Fruit fly (Drosophila melanogaster) whole organism, wandering third instar larva: ENCODE data around the gene mib2.

Experiments
- Abd-B ChIP-seq: fragments of >200 bp; optimal IDR thresholded peaks from 2 replicates; lab custom pipeline; 2017; ENCODE audit warnings: missing biosample characterization, missing genetic modification characterization
- CG9705 ChIP-seq: fragments of 200-800 bp; sonication (Bioruptor generic); optimal IDR thresholded peaks from 2 replicates; lab custom pipeline; 2018; ENCODE audit warnings: missing biosample characterization, mild to moderate bottlenecking, missing genetic modification characterization
- Dfd ChIP-seq: fragments of >200 bp; optimal IDR thresholded peaks from 2 replicates; lab custom pipeline; 2017; ENCODE audit warnings: missing biosample characterization, missing genetic modification characterization
- Dif ChIP-seq: fragments of 200-275, 200-300 bp; sonication (Bioruptor generic); optimal IDR thresholded peaks from 2 replicates; lab custom pipeline; 2018; ENCODE audit warnings: missing biosample characterization, missing genetic modification characterization; ENCODE audit not compliant: partially characterized antibody
- GATAd ChIP-seq: sonication (Bioruptor generic); optimal IDR thresholded peaks from 2 replicates; lab custom pipeline; 2016; ENCODE audit warnings: missing biosample characterization, missing genetic modification characterization
- HLH106 ChIP-seq: fragments of 200-800 bp; optimal IDR thresholded peaks from 3 replicates; lab custom pipeline; 2019; ENCODE audit warnings: missing biosample characterization, mild to moderate bottlenecking, missing genetic modification characterization, moderate library complexity
- Hnf4 ChIP-seq: fragments of 200-800 bp; sonication (Bioruptor generic); optimal IDR thresholded peaks from 2 replicates; lab custom pipeline; 2016; ENCODE audit warnings: missing biosample characterization, mild to moderate bottlenecking, missing genetic modification characterization
- Hr78 ChIP-seq: fragments of >200 bp; optimal IDR thresholded peaks from 2 replicates; lab custom pipeline; 2017; ENCODE audit warnings: missing biosample characterization, missing genetic modification characterization
- Hr83 ChIP-seq: fragments of 200-300 bp; sonication (Bioruptor generic); optimal IDR thresholded peaks from 2 replicates; lab custom pipeline; 2016; ENCODE audit warnings: missing biosample characterization, mild to moderate bottlenecking, missing genetic modification characterization, moderate library complexity; ENCODE audit not compliant: poor library complexity, severe bottlenecking
- Mio ChIP-seq: sonication (Bioruptor generic); optimal IDR thresholded peaks from 2 replicates; lab custom pipeline; 2016; ENCODE audit warnings: missing biosample characterization, missing genetic modification characterization
- Myc ChIP-seq: fragments of >200 bp; optimal IDR thresholded peaks from 2 replicates; lab custom pipeline; 2017
- N ChIP-seq: fragments of >200 bp; optimal IDR thresholded peaks from 2 replicates; lab custom pipeline; 2018; ENCODE audit warnings: missing biosample characterization, missing external identifiers, missing genetic modification characterization
- OdsH ChIP-seq: fragments of 200-800 bp; sonication (Bioruptor generic); optimal IDR thresholded peaks from 2 replicates; lab custom pipeline; 2016; ENCODE audit warnings: missing biosample characterization, mild to moderate bottlenecking, missing genetic modification characterization
- Rel ChIP-seq, 2 experiments: fragments of 200-800 bp; sonication (Bioruptor generic) in 1 of 2; optimal IDR thresholded peaks; 2 replicates in 1 of 2; 3 replicates in 1 of 2; lab custom pipeline; 2016 to 2019; ENCODE audit warnings: mild to moderate bottlenecking in 2 of 2, missing biosample characterization in 2 of 2, missing genetic modification characterization in 2 of 2, moderate library complexity in 1 of 2
- Sp1 ChIP-seq: fragments of 200-800 bp; sonication (Bioruptor generic); optimal IDR thresholded peaks from 3 replicates; lab custom pipeline; 2019; ENCODE audit warnings: missing biosample characterization, mild to moderate bottlenecking, missing genetic modification characterization, moderate library complexity
- br ChIP-seq: fragments of 200-800 bp; sonication (Bioruptor generic); optimal IDR thresholded peaks from 2 replicates; lab custom pipeline; 2016; ENCODE audit warnings: missing biosample characterization, missing genetic modification characterization
- brk ChIP-seq: fragments of 200-800 bp; sonication (Bioruptor generic); optimal IDR thresholded peaks from 2 replicates; lab custom pipeline; 2016; ENCODE audit warnings: missing biosample characterization, mild to moderate bottlenecking, missing genetic modification characterization
- dl ChIP-seq, 2 experiments: fragments of 175-275, 200-275 bp in 1 of 2; fragments of 200-275 bp in 1 of 2; sonication (Bioruptor generic); optimal IDR thresholded peaks; lab custom pipeline; 2018; ENCODE audit warnings: mild to moderate bottlenecking in 2 of 2, missing biosample characterization in 2 of 2, missing genetic modification characterization in 2 of 2, moderate library complexity in 2 of 2; ENCODE audit not compliant: partially characterized antibody in 2 of 2, insufficient read depth in 1 of 2
- dmrt93B ChIP-seq: fragments of 200-800 bp; sonication (Bioruptor generic); optimal IDR thresholded peaks from 2 replicates; lab custom pipeline; 2018; ENCODE audit warnings: missing biosample characterization, mild to moderate bottlenecking, missing genetic modification characterization
- dsf ChIP-seq: sonication (Bioruptor generic); optimal IDR thresholded peaks from 2 replicates; lab custom pipeline; 2016; ENCODE audit warnings: missing biosample characterization, missing genetic modification characterization, borderline replicate concordance
- ey ChIP-seq: fragments of 200-800 bp; sonication (Bioruptor generic); optimal IDR thresholded peaks from 2 replicates; lab custom pipeline; 2016; ENCODE audit warnings: missing biosample characterization, missing genetic modification characterization
- foxo ChIP-seq, 2 experiments: fragments of 200-800 bp; sonication (Bioruptor generic); optimal IDR thresholded peaks; 2 replicates in 1 of 2; 3 replicates in 1 of 2; lab custom pipeline; 2016 to 2017; ENCODE audit warnings: missing biosample characterization in 2 of 2, missing genetic modification characterization in 2 of 2
- fru ChIP-seq: fragments of 200-800 bp; sonication (Bioruptor generic); optimal IDR thresholded peaks from 3 replicates; lab custom pipeline; 2016; ENCODE audit warnings: missing biosample characterization, mild to moderate bottlenecking, missing genetic modification characterization
- h ChIP-seq: fragments of 200-800 bp; sonication (Bioruptor generic); optimal IDR thresholded peaks from 3 replicates; lab custom pipeline; 2016; ENCODE audit warnings: missing biosample characterization, mild to moderate bottlenecking, missing genetic modification characterization
- jim ChIP-seq: fragments of 175-275, 200-325 bp; sonication (Bioruptor generic); optimal IDR thresholded peaks from 2 replicates; lab custom pipeline; 2016; ENCODE audit warnings: missing biosample characterization, mild to moderate bottlenecking, missing genetic modification characterization
- lola ChIP-seq: fragments of >200 bp; optimal IDR thresholded peaks from 2 replicates; lab custom pipeline; 2017; ENCODE audit warnings: missing biosample characterization, missing genetic modification characterization
- pan ChIP-seq: fragments of >200 bp; optimal IDR thresholded peaks from 2 replicates; lab custom pipeline; 2017
- psq ChIP-seq: fragments of 200-800 bp; sonication (Bioruptor generic); optimal IDR thresholded peaks from 3 replicates; lab custom pipeline; 2017; ENCODE audit warnings: missing biosample characterization, mild to moderate bottlenecking, missing genetic modification characterization, moderate library complexity
- rgr ChIP-seq: fragments of 200-800 bp; sonication (Bioruptor generic); optimal IDR thresholded peaks from 3 replicates; lab custom pipeline; 2016; ENCODE audit warnings: missing biosample characterization, mild to moderate bottlenecking, missing genetic modification characterization
- sage ChIP-seq: fragments of 200-800 bp; sonication (Bioruptor generic); optimal IDR thresholded peaks from 2 replicates; lab custom pipeline; 2016; ENCODE audit warnings: missing biosample characterization, mild to moderate bottlenecking, missing genetic modification characterization
- sv ChIP-seq: fragments of 200-800 bp; sonication (Bioruptor generic); optimal IDR thresholded peaks from 3 replicates; lab custom pipeline; 2016; ENCODE audit warnings: missing biosample characterization, missing genetic modification characterization
- tai ChIP-seq: sonication (Bioruptor generic); optimal IDR thresholded peaks from 2 replicates; lab custom pipeline; 2016; ENCODE audit warnings: missing biosample characterization, missing genetic modification characterization
- usp ChIP-seq: fragments of >200 bp; optimal IDR thresholded peaks from 2 replicates; lab custom pipeline; 2017; ENCODE audit warnings: missing biosample characterization, missing genetic modification characterization
- woc ChIP-seq: sonication (Bioruptor generic); optimal IDR thresholded peaks from 2 replicates; lab custom pipeline; 2016; ENCODE audit warnings: missing biosample characterization, mild to moderate bottlenecking, missing genetic modification characterization

The mib2 gene

DNA sequence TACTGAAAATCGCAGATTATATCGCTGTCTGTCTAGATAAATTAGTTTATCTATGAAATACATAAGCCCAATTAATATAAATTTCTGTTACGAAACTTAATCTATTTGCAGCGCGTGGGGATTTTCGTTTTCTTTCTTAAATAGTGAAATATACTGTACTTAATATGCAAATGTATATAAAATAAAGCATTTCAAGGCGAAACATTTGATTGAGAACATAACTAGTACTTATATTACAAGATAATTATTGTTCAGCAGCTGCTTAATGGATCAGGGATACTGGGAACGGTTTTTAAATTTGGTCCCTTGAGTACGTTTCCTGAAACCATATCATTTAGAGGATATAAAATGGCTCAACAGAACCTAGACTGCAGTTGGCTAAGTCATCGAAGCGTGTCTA, 42.0 kb upstream of the mib2 start, which contains the start of gene CG46465:
Gene CG46465, plus strand, starts transcription at position 301 of the 400 bp plus-strand sequence.
- TF ChIP-seq tai (GFP tag; lab: Kevin White, UChicago) (no peak), woc (no peak), Dfd (GFP tag; lab: Kevin White, UChicago) (no peak)

DNA sequence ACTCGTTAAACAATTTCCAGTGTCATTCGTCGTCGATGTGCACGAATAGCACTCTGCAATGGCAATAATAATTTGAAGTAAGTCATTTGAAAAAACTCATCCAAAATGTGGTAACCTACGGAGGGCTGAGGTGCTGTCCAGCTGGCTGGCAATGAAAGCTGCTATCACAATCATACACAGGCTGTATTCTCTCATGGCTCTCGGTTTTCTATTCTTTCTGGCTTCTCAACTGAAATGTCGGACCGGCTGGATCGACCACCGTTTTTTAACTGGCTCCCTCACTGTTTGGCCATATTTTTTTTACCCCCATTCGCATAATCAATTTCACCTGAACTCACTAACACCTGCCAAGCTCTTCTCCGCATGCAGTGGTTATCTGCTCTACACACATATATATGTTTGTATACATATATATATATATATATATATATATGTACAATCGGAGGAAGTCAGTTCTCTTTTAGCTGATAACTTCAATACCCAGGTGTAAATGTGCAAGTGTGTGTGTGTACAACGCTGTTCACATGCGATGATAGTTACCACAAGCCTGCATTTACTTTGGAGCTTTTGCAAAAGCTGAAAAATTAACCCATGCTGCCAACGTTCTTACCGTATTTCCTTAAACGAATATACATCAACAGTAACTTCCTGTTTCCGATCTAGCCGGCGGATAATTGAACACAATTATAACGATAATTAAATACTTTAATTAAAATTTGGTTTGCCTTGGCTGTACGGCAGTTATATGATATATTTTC, 38.4 kb upstream of the mib2 start, which contains the start of gene CG10650:
Gene CG10650, minus strand, starts transcription at position 275 of the 758 bp plus-strand sequence.
- TF ChIP-seq h (GFP tag; lab: Kevin White, UChicago) (peak; percentile 20), woc (no peak), pan (lab: Kevin White, UChicago) (no peak), brk (no peak), Dfd (GFP tag; lab: Kevin White, UChicago) (no peak)

DNA sequence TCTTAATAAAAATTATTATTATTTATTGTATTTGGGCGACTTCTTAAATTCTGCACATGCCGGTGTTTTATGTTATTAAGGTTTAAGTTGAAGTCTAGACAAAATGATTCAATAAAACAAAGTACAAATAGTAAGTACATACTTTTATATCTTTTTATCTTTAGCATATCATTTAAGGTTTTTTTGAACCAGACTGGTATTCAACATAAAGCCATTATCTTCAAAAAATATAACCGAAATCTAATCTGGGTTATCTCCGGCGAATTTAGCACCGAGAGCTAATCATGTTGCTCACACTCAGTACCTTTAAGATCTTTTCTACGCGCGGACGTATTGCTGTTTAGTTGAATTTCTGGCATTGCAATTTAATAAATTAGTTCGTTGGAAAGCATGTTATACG, 37.1 kb upstream of the mib2 start, which contains the start of gene CG31792:
Gene CG31792, plus strand, starts transcription at position 301 of the 400 bp plus-strand sequence.
- TF ChIP-seq jim (no peak), dmrt93B (GFP tag; lab: Kevin White, UChicago) (no peak)

DNA sequence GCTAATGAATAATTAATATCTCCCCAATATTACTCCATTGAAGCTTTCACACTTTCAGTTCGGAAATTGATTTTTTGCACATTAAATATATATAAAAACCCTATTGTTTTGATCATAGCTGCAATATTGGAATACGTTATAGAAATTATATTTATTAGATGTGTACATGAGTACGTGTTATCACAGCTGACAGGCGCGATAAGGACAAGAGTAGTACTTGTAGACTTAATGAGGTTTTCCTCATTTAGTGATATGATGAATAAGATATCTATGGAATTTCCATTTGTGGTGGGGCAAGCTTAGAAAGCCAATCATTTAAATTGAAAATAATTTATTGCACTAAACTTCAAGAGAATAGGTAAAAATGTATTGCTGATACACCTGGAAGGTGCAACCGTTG, 31.8 kb upstream of the mib2 start:
- TF ChIP-seq jim (no peak), Dif (no peak), Abd-B (no peak), Sp1 (GFP tag; lab: Kevin White, UChicago) (no peak), Hr83 (GFP tag; lab: Kevin White, UChicago) (no peak), fru (no peak), sage (no peak), usp (GFP tag; lab: Kevin White, UChicago) (no peak), Hr78 (no peak), Hnf4 (GFP tag; lab: Kevin White, UChicago) (no peak), pan (lab: Kevin White, UChicago) (no peak), dsf (GFP tag; lab: Kevin White, UChicago) (no peak), ey (GFP tag; lab: Kevin White, UChicago) (no peak), rgr (GFP tag; lab: Kevin White, UChicago) (no peak)

DNA sequence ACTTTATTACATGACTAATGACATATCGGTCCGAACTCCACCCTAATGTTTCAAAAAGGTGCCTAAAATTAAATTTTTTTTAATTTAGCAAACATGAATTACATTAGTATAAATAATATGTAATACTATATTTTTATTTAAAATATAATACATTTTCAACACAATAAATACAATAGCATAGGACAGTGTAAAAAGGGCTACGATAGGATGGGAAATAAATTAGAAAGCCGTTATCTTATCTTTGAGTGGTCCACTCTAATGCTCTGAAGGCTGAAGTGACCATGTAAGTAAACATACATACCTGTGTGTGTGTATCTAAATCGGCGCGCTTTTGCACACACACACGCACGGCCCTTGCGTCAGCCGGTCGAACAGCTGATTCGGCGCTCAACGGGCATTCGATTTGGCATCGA, 31.3 kb upstream of the mib2 start, which contains the start of gene CG31793:
Gene CG31793, plus strand, starts transcription at position 409 of the 413 bp plus-strand sequence.
- TF ChIP-seq woc (no peak), Abd-B (no peak), psq (GFP tag; lab: Kevin White, UChicago) (peak; percentile 41), Myc (lab: Kevin White, UChicago) (no peak), Dfd (GFP tag; lab: Kevin White, UChicago) (no peak), Hr83 (GFP tag; lab: Kevin White, UChicago) (peak; percentile 39), sv (peak; percentile 22), Hnf4 (GFP tag; lab: Kevin White, UChicago) (no peak), h (GFP tag; lab: Kevin White, UChicago) (peak; percentile 63), jim (no peak), OdsH (GFP tag; lab: Kevin White, UChicago) (peak; percentile 60), usp (GFP tag; lab: Kevin White, UChicago) (no peak), pan (lab: Kevin White, UChicago) (no peak), dl (GFP tag; optimal IDR thresholded peaks at IDR 0.05; lab: Kevin White, UChicago; ENCODE audit: insufficient read depth in 1 of 2, partially characterized antibody in 2 of 2) (no peak), foxo (GFP tag; optimal IDR thresholded peaks at IDR 0.05; lab: Kevin White, UChicago) (peak in 1 of 2 experiments; percentile 32), HLH106 (tag; lab: Kevin White, UChicago) (peak; percentile 57), rgr (GFP tag; lab: Kevin White, UChicago) (peak; percentile 68), Sp1 (GFP tag; lab: Kevin White, UChicago) (peak; percentile 50)

DNA sequence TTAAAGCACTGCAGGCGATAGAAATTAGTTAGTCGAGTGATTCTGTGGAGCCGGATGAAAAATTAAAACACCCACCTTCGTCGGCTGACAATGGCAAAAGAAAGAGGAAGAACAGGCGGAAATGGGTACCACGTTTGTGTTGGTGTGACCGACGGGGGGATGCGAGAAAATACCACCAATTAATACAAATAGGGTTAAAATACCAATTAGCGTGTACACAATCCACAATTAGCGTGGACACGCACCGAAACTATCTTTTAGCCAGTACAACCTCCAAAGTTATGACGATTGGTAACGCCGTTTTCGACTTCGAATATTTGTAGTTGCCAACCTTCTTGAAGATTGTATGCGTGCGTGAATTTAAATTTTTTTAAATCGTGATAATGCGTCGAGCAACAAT, 25.1 kb upstream of the mib2 start, which contains the start of gene RpL30:
Gene RpL30, minus strand, starts transcription at position 177 of the 400 bp plus-strand sequence.
- peak; percentile 81 for TF ChIP-seq fru
- peak; percentile 87 for TF ChIP-seq CG9705
- no peak for TF ChIP-seq jim
- peak; percentile 51 for TF ChIP-seq woc
- TF ChIP-seq dmrt93B (GFP tag; lab: Kevin White, UChicago): peak; percentile 87
- peak; percentile 90 for TF ChIP-seq br (GFP tag; lab: Kevin White, UChicago)
- TF ChIP-seq Rel (GFP tag; optimal IDR thresholded peaks at IDR 0.05; lab: Kevin White, UChicago): no peak
- peak; percentile 78 for TF ChIP-seq Rel (tag; optimal IDR thresholded peaks at IDR 0.05; lab: Kevin White, UChicago)
- no peak for TF ChIP-seq tai (GFP tag; lab: Kevin White, UChicago)
- peak; percentile 97 for TF ChIP-seq Myc (lab: Kevin White, UChicago)
- peak; percentile 46 to 79 for TF ChIP-seq foxo (GFP tag; optimal IDR thresholded peaks at IDR 0.05; lab: Kevin White, UChicago)
- no peak for TF ChIP-seq brk
- TF ChIP-seq dl (GFP tag; optimal IDR thresholded peaks at IDR 0.05; lab: Kevin White, UChicago; ENCODE audit: insufficient read depth in 1 of 2, partially characterized antibody in 2 of 2): no peak
- TF ChIP-seq rgr (GFP tag; lab: Kevin White, UChicago): peak; percentile 94
- TF ChIP-seq N (GFP tag; lab: Kevin White, UChicago): no peak
- TF ChIP-seq Sp1 (GFP tag; lab: Kevin White, UChicago): peak; percentile 92
- TF ChIP-seq pan (lab: Kevin White, UChicago): no peak
- TF ChIP-seq lola (GFP tag; lab: Kevin White, UChicago): no peak
- TF ChIP-seq Hnf4 (GFP tag; lab: Kevin White, UChicago): peak; percentile 81
- TF ChIP-seq GATAd (GFP tag; lab: Kevin White, UChicago): no peak
- peak; percentile 82 for TF ChIP-seq OdsH (GFP tag; lab: Kevin White, UChicago)
- TF ChIP-seq HLH106 (tag; lab: Kevin White, UChicago): peak; percentile 78
- TF ChIP-seq psq (GFP tag; lab: Kevin White, UChicago): peak; percentile 56
- peak; percentile 88 for TF ChIP-seq sv
- TF ChIP-seq ey (GFP tag; lab: Kevin White, UChicago): peak; percentile 54
- peak; percentile 71 for TF ChIP-seq Mio (GFP tag; lab: Kevin White, UChicago)
